Worm (Caenorhabditis elegans) whole organism, L4/young adult: ENCODE measurements around the gene str-247.

ENCODE experiments used
- W03F9.2 ChIP-seq: fragments of 150-350 bp; optimal IDR thresholded peaks from 2 replicates; lab custom pipeline; 2014; ENCODE audit warnings: missing biosample characterization, missing genetic modification characterization
- dao-5 ChIP-seq: sonication (generic microtip); optimal IDR thresholded peaks from 2 replicates; lab custom pipeline; 2016; ENCODE audit warnings: missing genotype, missing genetic modification characterization, moderate library complexity, missing compliant biosample characterization
- him-1 ChIP-seq: sonication (generic microtip); optimal IDR thresholded peaks from 2 replicates; lab custom pipeline; 2016; ENCODE audit warnings: missing genotype, missing genetic modification reagents, missing genetic modification characterization, missing compliant biosample characterization

The str-247 gene

DNA sequence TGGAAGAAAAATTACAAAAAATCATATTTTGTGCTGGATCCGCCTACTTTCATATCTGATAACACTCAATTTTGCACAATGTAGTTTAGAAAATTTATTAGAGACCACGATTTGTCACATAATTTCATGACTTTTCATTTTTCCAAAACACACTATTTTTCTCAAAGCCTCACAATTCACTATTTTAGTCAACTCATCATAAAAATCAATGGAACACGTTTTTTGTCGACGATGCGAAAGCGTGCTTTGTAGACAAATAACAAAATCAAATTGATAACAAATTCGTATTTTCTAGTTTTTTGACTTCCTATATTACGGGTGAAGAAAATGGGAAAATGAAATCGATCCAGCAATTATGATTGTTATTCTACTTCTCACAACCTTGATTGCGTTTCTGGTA lies 12.0 kb upstream of the str-247 start, which contains the start of gene cyp-35B2:
TSS of gene cyp-35B2 (plus strand) at position 301 of the 400 bp plus-strand sequence.
- TF ChIP-seq dao-5 (tag; lab: Kevin White, UChicago) (no peak), W03F9.2 (tag; lab: Kevin White, UChicago) (no peak), him-1 (tag; lab: Kevin White, UChicago) (no peak)

DNA sequence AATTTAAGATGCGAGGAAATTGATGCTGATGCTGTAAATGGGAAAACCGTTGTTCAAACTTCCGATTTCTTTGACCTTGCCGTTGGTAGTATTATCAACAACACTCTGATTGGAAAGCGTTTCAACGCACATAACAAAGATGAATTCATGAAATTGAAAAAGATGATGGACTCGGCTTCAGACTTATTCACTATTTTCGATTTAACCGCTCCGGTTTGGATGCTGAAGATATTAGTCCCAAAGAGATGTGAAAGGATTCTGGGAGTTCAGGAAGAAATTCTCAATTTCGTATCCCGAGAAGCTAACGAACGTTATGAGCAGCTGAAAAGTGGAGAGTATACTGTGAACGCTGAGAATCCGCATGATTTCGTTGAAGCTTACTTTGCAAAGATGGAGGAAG lies 10.5 kb upstream of the str-247 start:
- TF ChIP-seq him-1 (tag; lab: Kevin White, UChicago) (no peak), W03F9.2 (tag; lab: Kevin White, UChicago) (no peak), dao-5 (tag; lab: Kevin White, UChicago) (no peak)

ce11 chrV:3945053-3945452 lies 8.8 kb upstream of the str-247 start, which contains the start of gene cyp-35B3:
Gene cyp-35B3 (plus strand): TSS chrV:3945353.
- TF ChIP-seq W03F9.2 (tag; lab: Kevin White, UChicago) = no peak
- no peak for TF ChIP-seq dao-5 (tag; lab: Kevin White, UChicago)
- no peak for TF ChIP-seq him-1 (tag; lab: Kevin White, UChicago)

ce11 chrV:3949723-3950122 lies 4.1 kb upstream of the str-247 start, which contains the start of gene dach-1:
Gene dach-1 (plus strand): TSS chrV:3950023.
- no peak for TF ChIP-seq him-1 (tag; lab: Kevin White, UChicago)
- TF ChIP-seq dao-5 (tag; lab: Kevin White, UChicago) = no peak
- TF ChIP-seq W03F9.2 (tag; lab: Kevin White, UChicago) = no peak

DNA sequence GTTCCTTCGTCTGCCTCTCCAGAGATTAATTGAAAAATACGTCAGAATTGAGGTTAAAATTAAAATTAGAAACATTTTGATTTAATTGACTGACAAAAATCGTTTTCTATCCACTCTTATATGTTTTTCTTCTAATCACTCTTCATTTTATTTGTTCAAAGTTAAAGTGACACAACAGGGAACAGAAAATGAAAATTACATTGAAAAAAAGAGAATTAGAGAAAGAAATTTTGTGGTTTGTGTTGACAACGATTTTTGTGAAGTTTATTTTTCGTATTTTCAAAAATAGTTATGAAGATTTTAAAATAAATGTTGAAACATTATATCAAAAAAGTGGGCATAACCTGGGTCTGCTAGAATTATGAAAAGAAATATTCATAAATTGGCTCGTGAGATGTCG lies 3.8 kb downstream of the str-247 start, which contains the start of gene cyp-34A5:
TSS of gene cyp-34A5 (minus strand) at position 101 of the 400 bp plus-strand sequence.
- TF ChIP-seq W03F9.2 (tag; lab: Kevin White, UChicago) (no peak), dao-5 (tag; lab: Kevin White, UChicago) (no peak), him-1 (tag; lab: Kevin White, UChicago) (no peak)

- no peak for TF ChIP-seq dao-5 (tag; lab: Kevin White, UChicago)
- TF ChIP-seq him-1 (tag; lab: Kevin White, UChicago) = no peak
- no peak for TF ChIP-seq W03F9.2 (tag; lab: Kevin White, UChicago)
These were observed 7.4 kb downstream of the str-247 start, which contains the start of gene cyp-34A6 for ce11 chrV:3961235-3961634. Gene cyp-34A6 (minus strand): TSS chrV:3961335.

DNA sequence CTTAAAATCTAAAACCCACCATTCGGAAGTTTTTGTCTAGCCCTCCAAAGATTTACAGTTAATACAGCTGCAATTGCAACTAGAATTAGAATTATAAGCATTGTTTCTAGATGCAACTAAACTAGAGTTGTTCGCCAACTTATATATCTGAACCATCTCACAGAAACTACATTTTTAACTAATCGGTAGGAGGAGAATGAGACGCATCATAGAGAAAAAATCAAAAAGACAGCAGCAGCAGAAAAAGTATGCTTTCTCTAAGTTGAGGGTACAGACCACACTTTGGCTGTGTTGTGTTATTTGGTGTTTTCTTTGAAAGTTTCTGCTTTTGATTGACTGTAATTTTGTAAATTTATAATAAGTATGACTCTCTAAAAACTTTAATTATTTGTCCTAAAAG lies 9.9 kb downstream of the str-247 start, which contains the start of gene cyp-34A7:
TSS of gene cyp-34A7 (minus strand) at position 101 of the 400 bp plus-strand sequence.
- TF ChIP-seq him-1 (tag; lab: Kevin White, UChicago) (no peak), dao-5 (tag; lab: Kevin White, UChicago) (no peak), W03F9.2 (tag; lab: Kevin White, UChicago) (no peak)

DNA sequence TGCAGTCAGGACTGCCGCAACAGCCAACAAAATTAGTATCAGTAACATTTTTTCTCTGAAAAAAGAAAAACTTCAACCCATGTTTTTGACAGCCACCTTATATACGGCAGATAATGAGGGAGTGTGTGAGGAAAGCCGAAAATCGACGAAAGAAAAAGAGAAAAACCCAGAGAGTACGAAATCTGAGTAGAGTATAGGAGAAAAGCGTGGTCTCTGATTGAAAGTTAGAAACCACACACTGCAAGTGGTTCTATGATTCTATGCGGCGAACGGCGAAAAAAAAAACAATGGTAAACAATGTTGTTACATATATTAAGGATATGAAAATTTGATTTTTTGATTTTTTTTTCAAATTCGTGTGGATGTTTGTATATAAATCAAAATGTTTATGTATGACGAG lies 13.9 kb downstream of the str-247 start, which contains the start of gene cyp-34A8:
TSS of gene cyp-34A8 (minus strand) at position 62 of the 400 bp plus-strand sequence.
- TF ChIP-seq him-1 (tag; lab: Kevin White, UChicago) (no peak), dao-5 (tag; lab: Kevin White, UChicago) (no peak), W03F9.2 (tag; lab: Kevin White, UChicago) (no peak)

DNA sequence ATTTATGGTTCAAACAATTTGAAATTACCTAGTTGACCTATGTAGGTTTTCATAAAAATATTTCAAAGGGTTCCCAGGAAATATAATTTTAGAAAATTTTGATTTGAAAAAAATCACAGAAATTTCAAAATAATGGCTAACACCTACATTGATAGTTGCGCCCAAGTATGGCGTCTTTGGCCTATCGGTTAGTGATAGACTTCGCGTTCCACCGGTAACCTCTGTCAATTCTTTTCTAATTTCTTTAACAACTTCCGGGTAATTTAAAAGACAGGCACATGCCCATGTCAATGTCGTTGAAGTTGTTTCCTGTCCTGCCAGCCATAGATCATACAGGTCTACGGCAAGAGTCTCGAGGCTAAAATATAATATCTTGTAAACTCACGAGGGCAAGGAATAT lies 15.1 kb downstream of the str-247 start:
- no peak for TF ChIP-seq him-1 (tag; lab: Kevin White, UChicago)
- no peak for TF ChIP-seq dao-5 (tag; lab: Kevin White, UChicago)
- no peak for TF ChIP-seq W03F9.2 (tag; lab: Kevin White, UChicago)

- TF ChIP-seq dao-5 (tag; lab: Kevin White, UChicago) = no peak
- no peak for TF ChIP-seq W03F9.2 (tag; lab: Kevin White, UChicago)
- no peak for TF ChIP-seq him-1 (tag; lab: Kevin White, UChicago)
These were observed 15.8 kb downstream of the str-247 start for ce11 chrV:3969664-3970063.

ce11 chrV:3970410-3970809 lies 16.6 kb downstream of the str-247 start, which contains the start of gene cyp-34A9:
Gene cyp-34A9 (minus strand): TSS chrV:3970540.
- no peak for TF ChIP-seq dao-5 (tag; lab: Kevin White, UChicago)
- no peak for TF ChIP-seq him-1 (tag; lab: Kevin White, UChicago)
- TF ChIP-seq W03F9.2 (tag; lab: Kevin White, UChicago) = no peak

DNA sequence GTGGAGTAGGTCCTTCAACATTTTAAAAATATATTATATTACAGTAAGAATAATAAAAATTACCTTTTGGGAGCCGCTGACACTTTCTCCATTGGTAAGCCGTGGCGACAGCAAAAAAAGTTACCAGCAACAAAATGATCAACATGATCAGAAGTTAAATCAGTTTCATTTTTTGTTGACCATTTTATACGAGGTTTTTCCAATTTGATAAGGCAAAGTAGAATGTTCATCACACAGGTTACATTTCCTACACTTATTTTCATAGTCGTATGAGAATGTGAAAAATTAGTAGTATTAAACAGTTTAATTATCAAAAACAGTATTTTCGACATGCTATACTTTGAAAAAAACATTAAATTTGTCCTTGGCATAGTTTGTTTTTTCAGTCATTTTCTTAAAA lies 19.0 kb downstream of the str-247 start, which contains the start of gene cyp-34A10:
TSS of gene cyp-34A10 (minus strand) at position 146 of the 400 bp plus-strand sequence.
- TF ChIP-seq him-1 (tag; lab: Kevin White, UChicago) (no peak), dao-5 (tag; lab: Kevin White, UChicago) (no peak), W03F9.2 (tag; lab: Kevin White, UChicago) (no peak)

DNA sequence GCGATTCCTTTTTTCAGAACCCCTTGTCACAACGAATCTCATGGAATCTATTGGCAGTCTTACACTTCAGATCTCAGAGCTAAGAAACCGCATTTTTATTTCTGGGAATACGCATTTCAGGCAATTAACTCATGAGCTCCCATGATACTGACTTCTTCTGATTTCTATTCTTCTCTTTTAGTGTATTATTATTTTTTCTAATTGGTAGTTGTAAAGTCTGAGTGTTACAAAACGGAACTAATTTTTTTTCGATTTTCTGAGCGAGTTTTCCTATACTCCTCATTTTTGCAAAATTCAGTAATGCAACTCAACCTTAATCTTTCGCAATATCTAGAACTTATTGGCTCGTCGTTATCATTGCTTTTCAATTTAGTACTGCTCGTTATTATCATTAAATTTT lies 20.5 kb downstream of the str-247 start, which contains the start of gene str-82:
TSS of gene str-82 (plus strand) at position 301 of the 400 bp plus-strand sequence.
- TF ChIP-seq dao-5 (tag; lab: Kevin White, UChicago) (no peak), W03F9.2 (tag; lab: Kevin White, UChicago) (no peak), him-1 (tag; lab: Kevin White, UChicago) (no peak)

DNA sequence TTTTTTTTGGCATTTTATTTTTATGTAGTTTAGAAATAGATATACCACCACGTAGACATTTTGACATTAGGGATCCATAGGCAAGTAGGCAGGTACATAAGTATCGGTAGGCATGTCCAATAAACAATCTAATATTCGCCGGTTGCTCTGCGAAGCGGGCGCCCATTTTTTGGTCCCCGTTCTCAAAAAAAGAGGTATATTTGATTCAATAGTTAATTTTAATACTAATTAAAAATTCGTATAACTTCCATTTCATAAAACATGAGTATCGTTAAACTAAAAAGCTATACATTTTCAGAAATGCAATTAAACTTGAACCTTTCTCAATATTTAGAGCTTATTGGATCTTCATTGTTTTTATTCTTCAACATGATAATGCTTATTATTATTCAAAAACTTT lies 23.1 kb downstream of the str-247 start, which contains the start of gene str-83:
TSS of gene str-83 (plus strand) at position 301 of the 400 bp plus-strand sequence.
- no peak for TF ChIP-seq dao-5 (tag; lab: Kevin White, UChicago)
- no peak for TF ChIP-seq him-1 (tag; lab: Kevin White, UChicago)
- no peak for TF ChIP-seq W03F9.2 (tag; lab: Kevin White, UChicago)
